Fruit fly (Drosophila melanogaster): ENCODE results near the gene salt.

The salt gene

dm6 chr3R:31713306-31714123 is 41.0 kb downstream of the salt start, which contains the start of gene ttk (continued):
- TF ChIP-seq btn (GFP tag; optimal IDR thresholded peaks at IDR 0.05) (no peak), CG7271 (tag; optimal IDR thresholded peaks at IDR 0.05) (no peak), CG6683 (GFP tag; optimal IDR thresholded peaks at IDR 0.05) (no peak), knrl (GFP tag; IDR thresholded peaks at IDR 0.05; ENCODE audit: partially characterized antibody) (no peak), vvl (GFP tag; IDR thresholded peaks at IDR 0.05) (peak; percentile 35; the same call in 1 of the 2 replicates), CG18262 (tag; optimal IDR thresholded peaks at IDR 0.05) (no peak), CG12769 (tag; optimal IDR thresholded peaks at IDR 0.05) (peak; percentile 95), Ada2b (GFP tag; IDR thresholded peaks at IDR 0.05) (no peak), CG8478 (optimal IDR thresholded peaks at IDR 0.05) (no peak), Dll (GFP tag; IDR thresholded peaks at IDR 0.05; ENCODE audit: partially characterized antibody) (peak; percentile 45; the same call in 2 of the 4 replicates), gsb (GFP tag; IDR thresholded peaks at IDR 0.05) (no peak), Ets65A (GFP tag) (no peak), Dp (GFP tag; optimal IDR thresholded peaks at IDR 0.05) (no peak), CG42726 (GFP tag; IDR thresholded peaks at IDR 0.05; ENCODE audit: partially characterized antibody) (0 out of 2 replicates have a peak, but pooled peaks have one; percentile 14), sqz (GFP tag; optimal IDR thresholded peaks at IDR 0.05) (no peak), Fer1 (GFP tag; optimal IDR thresholded peaks at IDR 0.05) (no peak), CG4328 (GFP tag; optimal IDR thresholded peaks at IDR 0.05) (peak; percentile 17), CG12299 (tag; optimal IDR thresholded peaks at IDR 0.05) (no peak), CG13296 (GFP tag; optimal IDR thresholded peaks at IDR 0.05) (no peak), CG17612 (GFP tag; IDR thresholded peaks at IDR 0.05) (no peak), Xrp1 (GFP tag; IDR thresholded peaks at IDR 0.05) (no peak), CG3163 (GFP tag; optimal IDR thresholded peaks at IDR 0.05) (peak; percentile 87), dmrt99B (tag; optimal IDR thresholded peaks at IDR 0.05) (peak; percentile 13), corto (GFP tag; optimal IDR thresholded peaks at IDR 0.05) (peak; percentile 64), kni (GFP tag; optimal IDR thresholded peaks at IDR 0.05) (peak; percentile 94), ci (GFP tag; IDR thresholded peaks at IDR 0.05) (peak; percentile 8; the same call in 1 of the 3 replicates), Jarid2 (GFP tag; optimal IDR thresholded peaks at IDR 0.05) (peak; percentile 54), lab (GFP tag; optimal IDR thresholded peaks at IDR 0.05) (peak; percentile 2), Side (GFP tag; optimal IDR thresholded peaks at IDR 0.05) (no peak), so (GFP tag; IDR thresholded peaks at IDR 0.05) (0 out of 3 replicates have a peak, but pooled peaks have one; percentile 50), HLH4C (GFP tag; IDR thresholded peaks at IDR 0.05; ENCODE audit: partially characterized antibody) (0 out of 3 replicates have a peak, but pooled peaks have one; percentile 16), lbe (GFP tag; optimal IDR thresholded peaks at IDR 0.05) (peak; percentile 48), hbn (GFP tag; IDR thresholded peaks at IDR 0.05; ENCODE audit: partially characterized antibody) (peak; percentile 41), sna (GFP tag; IDR thresholded peaks at IDR 0.05; ENCODE audit: partially characterized antibody) (peak; percentile 57; the same call in 1 of the 2 replicates), crol (GFP tag; IDR thresholded peaks at IDR 0.05) (peak; percentile 96), yki (optimal IDR thresholded peaks at IDR 0.05) (peak; percentile 96), CG6254 (GFP tag; optimal IDR thresholded peaks at IDR 0.05) (peak; percentile 22), odd (GFP tag; optimal IDR thresholded peaks at IDR 0.05) (peak; percentile 7), emc (GFP tag; optimal IDR thresholded peaks at IDR 0.05) (no peak), CG7786 (GFP tag; optimal IDR thresholded peaks at IDR 0.05) (no peak), trh (GFP tag; optimal IDR thresholded peaks at IDR 0.05) (no peak), CG32532 (GFP tag; IDR thresholded peaks at IDR 0.05) (peak; percentile 56; the same call in 1 of the 2 replicates), pb (GFP tag; optimal IDR thresholded peaks at IDR 0.05) (no peak), cg (GFP tag; optimal IDR thresholded peaks at IDR 0.05) (peak; percentile 45), Med (GFP tag) (peak; percentile 72), fu2 (GFP tag; optimal IDR thresholded peaks at IDR 0.05) (no peak), psq (GFP tag; optimal IDR thresholded peaks at IDR 0.05) (no peak)

All from whole organism, embryonic.